Worm (Caenorhabditis elegans) whole organism, late embryonic: ENCODE data around the gene F37C4.4.

Experiments
- C08G9.2 ChIP-seq: sonication (generic microtip); optimal IDR thresholded peaks from 2 replicates; lab custom pipeline; 2016; ENCODE audit warnings: mild to moderate bottlenecking, missing genetic modification characterization, moderate library complexity, missing compliant biosample characterization
- ama-1 ChIP-seq: fragments of 150-350 bp; optimal IDR thresholded peaks from 2 replicates; lab custom pipeline; 2014
- ceh-2 ChIP-seq: sonication (generic microtip); optimal IDR thresholded peaks from 2 replicates; lab custom pipeline; 2016; ENCODE audit warnings: missing genotype, missing genetic modification characterization, missing compliant biosample characterization
- nfya-1 ChIP-seq: sonication (generic microtip); optimal IDR thresholded peaks from 2 replicates; lab custom pipeline; 2017; ENCODE audit warnings: missing genetic modification characterization, mild to moderate bottlenecking, missing compliant biosample characterization, antibody characterized with exemption, moderate library complexity
- pag-3 ChIP-seq: sonication (generic microtip); optimal IDR thresholded peaks from 2 replicates; lab custom pipeline; 2016; ENCODE audit warnings: missing compliant biosample characterization, missing genetic modification characterization, borderline replicate concordance

DNA sequence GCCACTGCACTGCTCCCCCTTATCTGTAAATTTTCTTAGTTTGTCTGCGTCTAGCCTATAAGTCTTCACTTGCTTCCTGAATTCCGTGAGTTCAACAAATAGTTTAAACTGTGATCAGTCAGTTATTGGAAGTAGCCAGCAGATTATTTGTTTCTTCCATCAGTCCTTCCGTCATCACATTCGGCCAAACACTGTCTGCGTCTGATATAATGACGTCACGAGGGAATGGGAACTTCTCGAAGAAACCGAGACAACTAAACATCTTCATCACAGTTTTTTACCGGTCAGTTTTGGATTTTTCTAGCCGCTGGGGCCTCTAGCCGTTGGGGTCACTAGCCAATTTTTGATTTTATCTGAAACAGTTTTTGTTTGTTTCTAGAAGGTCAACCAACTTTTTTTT, 1.1 kb upstream of the F37C4.4 start:
- TF ChIP-seq ama-1 (lab: Kevin White, UChicago), result no peak
- TF ChIP-seq pag-3 (tag; lab: Kevin White, UChicago), result no peak
- TF ChIP-seq nfya-1 (tag; lab: Kevin White, UChicago), result no peak
- no peak for TF ChIP-seq C08G9.2
- no peak for TF ChIP-seq ceh-2 (tag; lab: Kevin White, UChicago)
